Fruit fly (Drosophila melanogaster): ENCODE data around the gene CG33281.
A peak's percentile ranks its signal among the peaks of the same experiment; 100 is the strongest.

CG33281 gene

dm6 chr2L:3323319-3324287 lies at the start of gene CG33281:
TSS of gene CG33281 (plus strand) at chr2L:3324237.
- TF ChIP-seq psq (optimal IDR thresholded peaks at IDR 0.05) (no peak), CG8478 (optimal IDR thresholded peaks at IDR 0.05) (no peak)

dm6 chr2L:3278786-3279185 lies 45.3 kb upstream of the CG33281 start:
- no peak for TF ChIP-seq CG8478 (optimal IDR thresholded peaks at IDR 0.05)
- no peak for TF ChIP-seq pan (optimal IDR thresholded peaks at IDR 0.05)
- no peak for TF ChIP-seq EcR (GFP tag; optimal IDR thresholded peaks at IDR 0.05)
- TF ChIP-seq psq (optimal IDR thresholded peaks at IDR 0.05): no peak

- TF ChIP-seq usp (GFP tag; optimal IDR thresholded peaks at IDR 0.05): no peak
- no peak for TF ChIP-seq Dll (optimal IDR thresholded peaks at IDR 0.05)
- no peak for TF ChIP-seq pan (optimal IDR thresholded peaks at IDR 0.05)
- no peak for TF ChIP-seq EcR (GFP tag; optimal IDR thresholded peaks at IDR 0.05)
- no peak for TF ChIP-seq CG8478 (optimal IDR thresholded peaks at IDR 0.05)
- TF ChIP-seq psq (optimal IDR thresholded peaks at IDR 0.05): no peak
Observed at dm6 chr2L:3280484-3280993, 43.5 kb upstream of the CG33281 start, which contains the start of gene OtopLb. TSS of gene OtopLb (minus strand) at chr2L:3280534.

dm6 chr2L:3293718-3294340 lies 30.2 kb upstream of the CG33281 start:
- TF ChIP-seq Dll (optimal IDR thresholded peaks at IDR 0.05): no peak
- TF ChIP-seq EcR (GFP tag; optimal IDR thresholded peaks at IDR 0.05): no peak
- no peak for TF ChIP-seq usp (GFP tag; optimal IDR thresholded peaks at IDR 0.05)
- TF ChIP-seq pan (optimal IDR thresholded peaks at IDR 0.05): no peak
- no peak for TF ChIP-seq psq (optimal IDR thresholded peaks at IDR 0.05)
- TF ChIP-seq CG8478 (optimal IDR thresholded peaks at IDR 0.05): no peak

- TF ChIP-seq EcR (GFP tag; optimal IDR thresholded peaks at IDR 0.05) (no peak), CG8478 (optimal IDR thresholded peaks at IDR 0.05) (no peak), pan (optimal IDR thresholded peaks at IDR 0.05) (no peak), Dll (optimal IDR thresholded peaks at IDR 0.05) (no peak), usp (GFP tag; optimal IDR thresholded peaks at IDR 0.05) (no peak), psq (optimal IDR thresholded peaks at IDR 0.05) (no peak)
Observed at dm6 chr2L:3294572-3294971, 29.5 kb upstream of the CG33281 start, which contains the start of gene CG9664. TSS of gene CG9664 (minus strand) at chr2L:3294706.

dm6 chr2L:3298065-3298469 lies 26.0 kb upstream of the CG33281 start:
- TF ChIP-seq CG8478 (optimal IDR thresholded peaks at IDR 0.05) (no peak), psq (optimal IDR thresholded peaks at IDR 0.05) (no peak), usp (GFP tag; optimal IDR thresholded peaks at IDR 0.05) (no peak), pan (optimal IDR thresholded peaks at IDR 0.05) (no peak), EcR (GFP tag; optimal IDR thresholded peaks at IDR 0.05) (no peak), Dll (optimal IDR thresholded peaks at IDR 0.05) (no peak)

- no peak for TF ChIP-seq CG8478 (optimal IDR thresholded peaks at IDR 0.05)
- no peak for TF ChIP-seq psq (optimal IDR thresholded peaks at IDR 0.05)
- no peak for TF ChIP-seq Dll (optimal IDR thresholded peaks at IDR 0.05)
- TF ChIP-seq usp (GFP tag; optimal IDR thresholded peaks at IDR 0.05): no peak
- no peak for TF ChIP-seq EcR (GFP tag; optimal IDR thresholded peaks at IDR 0.05)
- TF ChIP-seq pan (optimal IDR thresholded peaks at IDR 0.05): no peak
Observed at dm6 chr2L:3299142-3299541, 24.9 kb upstream of the CG33281 start.

- TF ChIP-seq EcR (GFP tag; optimal IDR thresholded peaks at IDR 0.05) (no peak), psq (optimal IDR thresholded peaks at IDR 0.05) (no peak), usp (GFP tag; optimal IDR thresholded peaks at IDR 0.05) (no peak), pan (optimal IDR thresholded peaks at IDR 0.05) (no peak), CG8478 (optimal IDR thresholded peaks at IDR 0.05) (no peak), Dll (optimal IDR thresholded peaks at IDR 0.05) (no peak)
Observed at dm6 chr2L:3299803-3300202, 24.2 kb upstream of the CG33281 start.

- TF ChIP-seq CG8478 (optimal IDR thresholded peaks at IDR 0.05) (no peak), Dll (optimal IDR thresholded peaks at IDR 0.05) (no peak), psq (optimal IDR thresholded peaks at IDR 0.05) (no peak), EcR (GFP tag; optimal IDR thresholded peaks at IDR 0.05) (no peak), pan (optimal IDR thresholded peaks at IDR 0.05) (no peak), usp (GFP tag; optimal IDR thresholded peaks at IDR 0.05) (no peak)
Observed at dm6 chr2L:3301058-3301457, 23.0 kb upstream of the CG33281 start.

dm6 chr2L:3301755-3302499 lies 22.1 kb upstream of the CG33281 start:
- TF ChIP-seq Dll (optimal IDR thresholded peaks at IDR 0.05) (no peak), CG8478 (optimal IDR thresholded peaks at IDR 0.05) (no peak), EcR (GFP tag; optimal IDR thresholded peaks at IDR 0.05) (peak; percentile 31 to 74)

- TF ChIP-seq Dll (optimal IDR thresholded peaks at IDR 0.05) (no peak), usp (GFP tag; optimal IDR thresholded peaks at IDR 0.05) (no peak), pan (optimal IDR thresholded peaks at IDR 0.05) (no peak), CG8478 (optimal IDR thresholded peaks at IDR 0.05) (no peak), EcR (GFP tag; optimal IDR thresholded peaks at IDR 0.05) (peak in 1 of 2 experiments; percentile 5), psq (optimal IDR thresholded peaks at IDR 0.05) (no peak)
Observed at dm6 chr2L:3302958-3303842, 20.8 kb upstream of the CG33281 start, which contains the start of gene CG9663. TSS of gene CG9663 (minus strand) at chr2L:3303130.

Data from whole organism.